Worm (Caenorhabditis elegans): ENCODE data around the gene kel-1.

DNA sequence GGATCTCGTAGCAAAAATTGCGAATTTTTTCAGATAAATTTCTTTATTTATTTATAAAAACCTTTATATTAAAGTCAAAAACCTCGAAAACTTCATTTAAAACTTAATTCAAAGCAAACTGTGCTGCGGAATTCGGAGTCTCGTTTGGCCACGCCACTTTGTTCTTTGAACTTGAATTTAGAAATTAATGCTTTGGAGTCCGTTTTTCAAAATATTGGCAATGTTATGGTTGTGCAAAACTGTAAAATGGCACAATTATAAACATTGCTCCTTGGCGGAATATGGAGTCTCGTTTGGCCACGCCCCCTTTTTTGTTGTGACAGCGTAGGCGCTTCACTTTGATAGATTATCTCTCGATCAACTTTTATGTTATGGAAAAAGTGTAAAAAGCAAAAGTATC, 30.8 kb downstream of the kel-1 start:
- TF ChIP-seq sptf-1 (tag; optimal IDR thresholded peaks at IDR 0.05) (no peak), C34B4.2 (tag; optimal IDR thresholded peaks at IDR 0.05) (no peak)
